Worm (Caenorhabditis elegans): ENCODE results near the gene sorf-1.

- TF ChIP-seq cog-1 (tag; optimal IDR thresholded peaks at IDR 0.05) (no peak), tab-1 (GFP tag; IDR thresholded peaks at IDR 0.05) (no peak), ref-1 (GFP tag; conservative IDR thresholded peaks at IDR 0.05) (no peak), flt-1 (GFP tag; IDR thresholded peaks at IDR 0.05) (no peak), ztf-29 (GFP tag; IDR thresholded peaks at IDR 0.05) (no peak), ztf-23 (GFP tag; IDR thresholded peaks at IDR 0.05) (no peak), med-1 (GFP tag; optimal IDR thresholded peaks at IDR 0.05; ENCODE audit: insufficient read depth) (no peak), T22C8.4 (GFP tag; IDR thresholded peaks at IDR 0.05) (no peak)
Measured at ce11 chrX:3424516-3424915, 45.5 kb upstream of the sorf-1 start, which contains the start of gene ZK813.6.
